Fruit fly (Drosophila melanogaster): ENCODE data around the gene Efa6.
A peak's percentile ranks its signal among the peaks of the same experiment; 100 is the strongest.

Efa6 gene

DNA sequence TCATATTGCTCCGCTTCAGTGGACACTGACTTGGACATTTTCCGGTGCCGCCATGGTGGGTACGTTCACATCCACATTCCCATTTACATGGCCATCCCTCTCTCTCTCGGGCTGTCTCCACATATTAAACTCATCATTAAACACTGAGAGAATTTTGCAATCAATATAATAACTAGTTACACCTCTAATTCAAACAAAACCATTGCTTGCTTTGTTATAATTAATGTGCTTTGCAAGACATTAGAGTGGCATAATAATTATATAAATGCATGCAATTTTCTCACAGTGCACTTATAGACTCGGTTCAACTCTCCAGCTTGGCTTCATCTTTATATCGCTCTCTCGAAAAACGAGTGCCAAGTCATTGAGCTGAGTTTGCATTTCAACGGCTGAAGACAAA, 37.2 kb downstream of the Efa6 start (continued):
- TF ChIP-seq NK7.1 (GFP tag; optimal IDR thresholded peaks at IDR 0.05) (peak; percentile 46), pzg (GFP tag; optimal IDR thresholded peaks at IDR 0.05) (no peak), chm (GFP tag; IDR thresholded peaks at IDR 0.05) (no peak; the same call in 1 of the 2 replicates), org-1 (GFP tag; optimal IDR thresholded peaks at IDR 0.05) (peak; percentile 10), dimm (GFP tag; IDR thresholded peaks at IDR 0.05) (peak; percentile 67), shn (GFP tag; optimal IDR thresholded peaks at IDR 0.05) (no peak), sens-2 (GFP tag; IDR thresholded peaks at IDR 0.05) (peak; percentile 75), tna (GFP tag; IDR thresholded peaks at IDR 0.05; ENCODE audit: partially characterized antibody) (no peak), btn (GFP tag; optimal IDR thresholded peaks at IDR 0.05) (peak; percentile 39), ATbp (GFP tag; optimal IDR thresholded peaks at IDR 0.05) (peak; percentile 55), Lpt (GFP tag; optimal IDR thresholded peaks at IDR 0.05) (no peak), luna (GFP tag; optimal IDR thresholded peaks at IDR 0.05) (no peak), NFAT (GFP tag; IDR thresholded peaks at IDR 0.05) (0 out of 2 replicates have a peak, but pooled peaks have one; percentile 18), lola (GFP tag; optimal IDR thresholded peaks at IDR 0.05) (no peak), pfk (GFP tag; optimal IDR thresholded peaks at IDR 0.05) (no peak), Optix (GFP tag; IDR thresholded peaks at IDR 0.05) (peak; percentile 62; the same call in 1 of the 3 replicates), Hr51 (GFP tag; optimal IDR thresholded peaks at IDR 0.05) (no peak), CG13775 (GFP tag; optimal IDR thresholded peaks at IDR 0.05) (peak; percentile 16), Mrtf (GFP tag; IDR thresholded peaks at IDR 0.05) (peak; percentile 61; the same call in 1 of the 3 replicates), Max (GFP tag; optimal IDR thresholded peaks at IDR 0.05) (peak; percentile 54), br (optimal IDR thresholded peaks at IDR 0.05) (no peak), lab (GFP tag; optimal IDR thresholded peaks at IDR 0.05) (no peak), Dad (GFP tag; optimal IDR thresholded peaks at IDR 0.05) (peak; percentile 10), MESR4 (GFP tag; optimal IDR thresholded peaks at IDR 0.05) (no peak), scrt (GFP tag; optimal IDR thresholded peaks at IDR 0.05) (no peak), fu2 (GFP tag; optimal IDR thresholded peaks at IDR 0.05) (peak; percentile 36), vvl (GFP tag; IDR thresholded peaks at IDR 0.05) (peak; percentile 85), CG11723 (GFP tag; optimal IDR thresholded peaks at IDR 0.05) (no peak), CG18619 (GFP tag; optimal IDR thresholded peaks at IDR 0.05) (no peak), CG9876 (GFP tag; optimal IDR thresholded peaks at IDR 0.05) (peak; percentile 5), bab2 (GFP tag; optimal IDR thresholded peaks at IDR 0.05) (peak; percentile 64), zen2 (GFP tag; IDR thresholded peaks at IDR 0.05; ENCODE audit: partially characterized antibody) (no peak), twi (tag; optimal IDR thresholded peaks at IDR 0.05) (no peak), unpg (GFP tag; optimal IDR thresholded peaks at IDR 0.05) (peak; percentile 74), ems (GFP tag; optimal IDR thresholded peaks at IDR 0.05) (peak; percentile 52), CG32767 (GFP tag; IDR thresholded peaks at IDR 0.05) (peak; percentile 61), Dfd (GFP tag; optimal IDR thresholded peaks at IDR 0.05) (no peak), ap (GFP tag; IDR thresholded peaks at IDR 0.05) (peak; percentile 73), CG34376 (GFP tag; optimal IDR thresholded peaks at IDR 0.05) (no peak), Camta (GFP tag; optimal IDR thresholded peaks at IDR 0.05) (peak; percentile 38), CG17186 (GFP tag; optimal IDR thresholded peaks at IDR 0.05) (peak; percentile 43), ssp (GFP tag; IDR thresholded peaks at IDR 0.05) (peak; percentile 61), CG4282 (GFP tag; optimal IDR thresholded peaks at IDR 0.05) (no peak), NC2α (GFP tag; optimal IDR thresholded peaks at IDR 0.05) (no peak), lbe (GFP tag; optimal IDR thresholded peaks at IDR 0.05) (no peak), CG12659 (GFP tag; optimal IDR thresholded peaks at IDR 0.05) (peak; percentile 42), D19A (tag; optimal IDR thresholded peaks at IDR 0.05) (no peak), CG9437 (GFP tag; optimal IDR thresholded peaks at IDR 0.05) (peak; percentile 28), kay (GFP tag; optimal IDR thresholded peaks at IDR 0.05) (no peak), CG18764 (GFP tag; optimal IDR thresholded peaks at IDR 0.05) (no peak), CG16813 (GFP tag; IDR thresholded peaks at IDR 0.05; ENCODE audit: partially characterized antibody) (no peak)
